Fruit fly (Drosophila melanogaster): Measurements from ENCODE around the gene Elp1.

Elp1 gene

DNA sequence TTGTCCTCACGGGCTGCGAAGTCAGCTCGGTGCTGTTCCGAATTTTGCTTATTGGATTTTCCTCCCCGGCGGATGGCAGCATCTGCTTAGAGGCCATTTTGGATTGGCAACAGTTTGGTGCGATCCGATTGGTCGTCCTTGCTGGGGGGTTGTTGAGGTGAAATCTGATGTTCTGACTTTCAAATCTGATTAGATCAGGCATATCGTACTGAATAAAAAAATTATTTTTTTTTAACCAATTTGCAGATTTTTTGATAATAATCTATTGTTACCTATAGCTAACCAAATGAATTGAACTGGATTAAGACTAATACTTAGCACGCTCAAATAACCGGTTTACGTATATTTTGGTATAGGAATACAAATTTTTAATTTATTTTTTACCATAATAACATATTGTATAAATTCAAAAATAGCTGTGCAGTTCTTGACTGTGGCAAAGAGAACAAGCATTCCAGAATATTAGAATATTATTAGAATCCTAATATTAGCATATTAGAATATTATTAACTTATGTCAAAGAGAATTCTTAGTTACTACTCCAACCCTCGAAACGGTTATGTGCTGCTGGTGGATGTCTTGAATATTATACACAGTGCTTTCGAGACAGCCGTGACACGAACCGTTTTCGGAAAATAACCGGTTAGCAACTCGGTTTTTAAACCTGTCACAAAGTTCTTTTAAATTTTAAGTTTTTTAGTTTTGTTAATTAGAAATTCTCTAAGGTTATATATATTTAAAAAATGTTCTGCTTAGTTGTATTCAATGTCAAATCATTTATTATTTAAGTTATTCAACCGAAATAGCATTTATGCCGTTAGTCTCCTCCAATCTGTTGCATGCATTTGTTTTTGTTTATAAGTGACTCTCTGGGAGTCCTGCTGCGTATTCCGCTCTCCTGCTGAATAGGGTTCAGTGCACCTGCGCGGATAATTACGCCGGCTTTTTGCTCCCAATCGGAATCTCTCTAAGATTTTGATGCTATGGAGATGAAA is 43.8 kb downstream of the Elp1 start, which contains the start of gene Fer3 (continued):
- no peak for TF ChIP-seq MESR4 (GFP tag; optimal IDR thresholded peaks at IDR 0.05)
- TF ChIP-seq Max (GFP tag; optimal IDR thresholded peaks at IDR 0.05) = no peak
- no peak for TF ChIP-seq CG6689 (GFP tag; IDR thresholded peaks at IDR 0.05)
- TF ChIP-seq CG10462 (GFP tag; optimal IDR thresholded peaks at IDR 0.05) = no peak
- peak; percentile 40 for TF ChIP-seq ewg (GFP tag; optimal IDR thresholded peaks at IDR 0.05)
- TF ChIP-seq CG14710 (tag; optimal IDR thresholded peaks at IDR 0.05) = no peak
- no peak for TF ChIP-seq Spps (tag; optimal IDR thresholded peaks at IDR 0.05)
- TF ChIP-seq CG14860 (GFP tag; IDR thresholded peaks at IDR 0.05; ENCODE audit: partially characterized antibody) = no peak
- no peak for TF ChIP-seq Lim3 (GFP tag; IDR thresholded peaks at IDR 0.05)
- no peak for TF ChIP-seq Usf (GFP tag; optimal IDR thresholded peaks at IDR 0.05)
- TF ChIP-seq CG15601 (tag; optimal IDR thresholded peaks at IDR 0.05) = no peak
- peak; percentile 74 for TF ChIP-seq CTCF (GFP tag; optimal IDR thresholded peaks at IDR 0.05)
- TF ChIP-seq Camta (GFP tag; optimal IDR thresholded peaks at IDR 0.05) = no peak
- TF ChIP-seq CG1024 (GFP tag; IDR thresholded peaks at IDR 0.05) = no peak
- no peak for TF ChIP-seq Dip2 (GFP tag; IDR thresholded peaks at IDR 0.05)
- no peak for TF ChIP-seq CG32767 (GFP tag; IDR thresholded peaks at IDR 0.05)
- no peak for TF ChIP-seq Dbx (GFP tag; IDR thresholded peaks at IDR 0.05)
- TF ChIP-seq CG7745 (tag; optimal IDR thresholded peaks at IDR 0.05) = no peak
- TF ChIP-seq abd-A (tag; optimal IDR thresholded peaks at IDR 0.05) = no peak
- no peak for TF ChIP-seq HHEX (GFP tag; optimal IDR thresholded peaks at IDR 0.05)
- peak; percentile 31 for TF ChIP-seq CG11504 (tag; optimal IDR thresholded peaks at IDR 0.05)
- TF ChIP-seq lilli (GFP tag; optimal IDR thresholded peaks at IDR 0.05) = no peak
- peak; percentile 25 for TF ChIP-seq phol (tag; optimal IDR thresholded peaks at IDR 0.05)
- peak; percentile 28 for TF ChIP-seq Hmr (GFP tag; optimal IDR thresholded peaks at IDR 0.05)
- no peak for TF ChIP-seq sob (GFP tag; IDR thresholded peaks at IDR 0.05)
- TF ChIP-seq lab (GFP tag; optimal IDR thresholded peaks at IDR 0.05) = peak; percentile 9
- no peak for TF ChIP-seq ato (GFP tag; IDR thresholded peaks at IDR 0.05; ENCODE audit: partially characterized antibody)
- peak; percentile 40 for TF ChIP-seq nerfin-1 (tag; optimal IDR thresholded peaks at IDR 0.05)
- no peak for TF ChIP-seq peb (GFP tag; IDR thresholded peaks at IDR 0.05)
- TF ChIP-seq zfh1 (GFP tag; IDR thresholded peaks at IDR 0.05) = no peak
- no peak for TF ChIP-seq CG15073 (GFP tag; optimal IDR thresholded peaks at IDR 0.05)
- no peak for TF ChIP-seq lbe (GFP tag; optimal IDR thresholded peaks at IDR 0.05)
- TF ChIP-seq tio (GFP tag; optimal IDR thresholded peaks at IDR 0.05) = no peak
- no peak for TF ChIP-seq mld (GFP tag; IDR thresholded peaks at IDR 0.05; ENCODE audit: partially characterized antibody)
- TF ChIP-seq gcm (GFP tag; optimal IDR thresholded peaks at IDR 0.05) = no peak
- no peak for TF ChIP-seq Hmx (GFP tag; optimal IDR thresholded peaks at IDR 0.05)
- TF ChIP-seq Hr51 (GFP tag; optimal IDR thresholded peaks at IDR 0.05) = peak in 1 of 2 experiments; percentile 30
- no peak for TF ChIP-seq Hey (tag; optimal IDR thresholded peaks at IDR 0.05)
- TF ChIP-seq ham (GFP tag; IDR thresholded peaks at IDR 0.05) = no peak
- TF ChIP-seq Atf6 (GFP tag; IDR thresholded peaks at IDR 0.05) = peak; percentile 38; the same call in 1 of the 2 replicates
- no peak for TF ChIP-seq CG6272 (GFP tag; IDR thresholded peaks at IDR 0.05)
